Worm (Caenorhabditis elegans): ENCODE measurements around the gene actl-1.

ce11 chrX:6467462-6467861 lies 32.2 kb downstream of the actl-1 start, which contains the start of gene C15B12.3:
- TF ChIP-seq him-1 (tag; optimal IDR thresholded peaks at IDR 0.05) (no peak), W03F9.2 (tag; optimal IDR thresholded peaks at IDR 0.05) (no peak), dao-5 (tag; optimal IDR thresholded peaks at IDR 0.05) (no peak)
